ENCODE assay signal across 5 worm cellular contexts in genomic region chrIV:4745422-4745821, ce11.
TF ChIP-seq lines count a peak whose summit lies in the region.

Gene timm-17B.1 (minus strand): TSS chrIV:4745492.

TF ChIP-seq in whole organism, L1 larva, 84 proteins besides CTCF, POLR2A, EP300 and RAD21 (continued from another document and continues in another):
- TF ChIP-seq efl-3 (GFP tag; optimal IDR thresholded peaks at IDR 0.05; lab: Kevin White, UChicago) (no peak), unc-86 (tag; optimal IDR thresholded peaks at IDR 0.05; lab: Kevin White, UChicago) (peak; percentile 48), ceh-8 (GFP tag; optimal IDR thresholded peaks at IDR 0.05; lab: Kevin White, UChicago) (no peak), tlp-1 (tag; optimal IDR thresholded peaks at IDR 0.05; lab: Kevin White, UChicago) (no peak), nhr-237 (tag; optimal IDR thresholded peaks at IDR 0.05; lab: Kevin White, UChicago) (no peak), mdl-1 (tag; optimal IDR thresholded peaks at IDR 0.05; lab: Kevin White, UChicago) (peak in 1 of 2 experiments; percentile 56), lin-35 (GFP tag; optimal IDR thresholded peaks at IDR 0.05; lab: Kevin White, UChicago) (peak; percentile 78 to 83), elt-3 (tag; optimal IDR thresholded peaks at IDR 0.05; lab: Kevin White, UChicago) (peak in 2 of 6 experiments; percentile 25 to 45), nhr-77 (tag; optimal IDR thresholded peaks at IDR 0.05; lab: Kevin White, UChicago) (peak; percentile 16), fkh-8 (tag; optimal IDR thresholded peaks at IDR 0.05; lab: Kevin White, UChicago) (peak; percentile 11), nhr-47 (tag; optimal IDR thresholded peaks at IDR 0.05; lab: Kevin White, UChicago) (peak; percentile 88), ztf-4 (tag; optimal IDR thresholded peaks at IDR 0.05; lab: Kevin White, UChicago) (peak; percentile 35), vab-15 (tag; optimal IDR thresholded peaks at IDR 0.05; lab: Kevin White, UChicago) (no peak), hpl-2 (GFP tag; optimal IDR thresholded peaks at IDR 0.05; lab: Kevin White, UChicago) (peak; percentile 36), rnt-1 (tag; optimal IDR thresholded peaks at IDR 0.05; lab: Kevin White, UChicago) (peak; percentile 80), ets-5 (GFP tag; IDR thresholded peaks at IDR 0.05; lab: Robert Waterston, UW) (no peak), F16B12.6 (tag; optimal IDR thresholded peaks at IDR 0.05; lab: Kevin White, UChicago) (peak; percentile 55), aha-1 (tag; optimal IDR thresholded peaks at IDR 0.05; lab: Kevin White, UChicago) (no peak), zag-1 (tag; optimal IDR thresholded peaks at IDR 0.05; lab: Kevin White, UChicago) (no peak), elt-2 (tag; optimal IDR thresholded peaks at IDR 0.05; lab: Kevin White, UChicago) (peak; percentile 26), sptf-1 (tag; optimal IDR thresholded peaks at IDR 0.05; lab: Kevin White, UChicago) (no peak), ceh-82 (tag; optimal IDR thresholded peaks at IDR 0.05; lab: Kevin White, UChicago) (peak; percentile 72 to 79 (median 78)), ceh-63 (GFP tag; optimal IDR thresholded peaks at IDR 0.05; lab: Kevin White, UChicago) (no peak), skn-1 (tag; optimal IDR thresholded peaks at IDR 0.05; lab: Kevin White, UChicago) (peak; percentile 49), hlh-17 (GFP tag; optimal IDR thresholded peaks at IDR 0.05; lab: Kevin White, UChicago; ENCODE audit: borderline replicate concordance) (no peak), fkh-4 (tag; optimal IDR thresholded peaks at IDR 0.05; lab: Kevin White, UChicago; ENCODE audit: borderline replicate concordance) (no peak)

TF ChIP-seq in whole organism, L2 larva, 48 proteins besides CTCF, POLR2A, EP300 and RAD21 (continued from another document):
- peak; percentile 60 for TF ChIP-seq lin-13 (GFP tag; optimal IDR thresholded peaks at IDR 0.05; lab: Kevin White, UChicago)
- no peak for TF ChIP-seq unc-39 (tag; optimal IDR thresholded peaks at IDR 0.05; lab: Kevin White, UChicago)
- TF ChIP-seq lsy-2 (tag; optimal IDR thresholded peaks at IDR 0.05; lab: Kevin White, UChicago), result peak; percentile 93 to 96
- no peak for TF ChIP-seq lin-39 (tag; optimal IDR thresholded peaks at IDR 0.05; lab: Kevin White, UChicago)
- TF ChIP-seq lin-11 (tag; optimal IDR thresholded peaks at IDR 0.05; lab: Kevin White, UChicago), result no peak
- TF ChIP-seq nhr-25 (tag; optimal IDR thresholded peaks at IDR 0.05; lab: Kevin White, UChicago), result peak; percentile 73
- no peak for TF ChIP-seq unc-62 (GFP tag; optimal IDR thresholded peaks at IDR 0.05; lab: Kevin White, UChicago)
- TF ChIP-seq unc-55 (GFP tag; optimal IDR thresholded peaks at IDR 0.05; lab: Kevin White, UChicago), result peak; percentile 82
TF ChIP-seq in whole organism, L2 larva: peak in this region for 20.

TF ChIP-seq in whole organism, L3 larva, 47 proteins besides CTCF, POLR2A, EP300 and RAD21 (continued from another document):
- no peak for TF ChIP-seq mdl-1 (tag; optimal IDR thresholded peaks at IDR 0.05; lab: Kevin White, UChicago)

TF ChIP-seq in whole organism, L4 larva, 104 proteins besides CTCF, POLR2A, EP300 and RAD21 (continued from another document):
- 0 out of 2 replicates have a peak, but pooled peaks have one; percentile 21 for TF ChIP-seq dmd-6 (GFP tag; IDR thresholded peaks at IDR 0.05; lab: Robert Waterston, UW)
- no peak for TF ChIP-seq unc-39 (tag; optimal IDR thresholded peaks at IDR 0.05; lab: Kevin White, UChicago)
- TF ChIP-seq F10B5.3 (tag; optimal IDR thresholded peaks at IDR 0.05; lab: Kevin White, UChicago), result no peak
- TF ChIP-seq ceh-20 (GFP tag; IDR thresholded peaks at IDR 0.05; lab: Robert Waterston, UW), result no peak
- no peak for TF ChIP-seq madf-9 (GFP tag; conservative IDR thresholded peaks at IDR 0.05; lab: Robert Waterston, UW)
- TF ChIP-seq daf-19 (GFP tag; conservative IDR thresholded peaks at IDR 0.05; lab: Robert Waterston, UW), result no peak
- TF ChIP-seq zag-1 (tag; optimal IDR thresholded peaks at IDR 0.05; lab: Kevin White, UChicago), result no peak
- no peak for TF ChIP-seq pqm-1 (tag; optimal IDR thresholded peaks at IDR 0.05; lab: Kevin White, UChicago)
- TF ChIP-seq nhr-6 (tag; optimal IDR thresholded peaks at IDR 0.05; lab: Kevin White, UChicago), result no peak
- no peak for TF ChIP-seq ces-1 (GFP tag; optimal IDR thresholded peaks at IDR 0.05; lab: Kevin White, UChicago)
- no peak for TF ChIP-seq zfp-3 (GFP tag; conservative IDR thresholded peaks at IDR 0.05; lab: Robert Waterston, UW)
- TF ChIP-seq unc-62 (GFP tag; optimal IDR thresholded peaks at IDR 0.05 in 1 of 2; lab: Kevin White, UChicago), result no peak
- no peak for TF ChIP-seq unc-62 (tag; optimal IDR thresholded peaks at IDR 0.05; lab: Kevin White, UChicago)
- peak; percentile 57 for TF ChIP-seq nhr-102 (tag; optimal IDR thresholded peaks at IDR 0.05; lab: Kevin White, UChicago)
- no peak for TF ChIP-seq daf-12 (tag; optimal IDR thresholded peaks at IDR 0.05; lab: Kevin White, UChicago)
- TF ChIP-seq fos-1 (tag; optimal IDR thresholded peaks at IDR 0.05; lab: Kevin White, UChicago), result no peak
- peak; percentile 89 for TF ChIP-seq lin-38 (GFP tag; IDR thresholded peaks at IDR 0.05; lab: Robert Waterston, UW)
- no peak for TF ChIP-seq ctbp-1 (GFP tag; IDR thresholded peaks at IDR 0.05; lab: Robert Waterston, UW)
- TF ChIP-seq lin-15B (tag; optimal IDR thresholded peaks at IDR 0.05; lab: Kevin White, UChicago), result no peak
- TF ChIP-seq lsy-2 (tag; optimal IDR thresholded peaks at IDR 0.05; lab: Kevin White, UChicago), result peak; percentile 52 to 96
- no peak for TF ChIP-seq tra-1 (GFP tag; IDR thresholded peaks at IDR 0.05; lab: Robert Waterston, UW)
- no peak for TF ChIP-seq unc-130 (GFP tag; optimal IDR thresholded peaks at IDR 0.05; lab: Kevin White, UChicago)
- no peak for TF ChIP-seq php-3 (GFP tag; IDR thresholded peaks at IDR 0.05; lab: Robert Waterston, UW)
- peak; percentile 55 for TF ChIP-seq rbr-2 (tag; optimal IDR thresholded peaks at IDR 0.05; lab: Kevin White, UChicago)
- TF ChIP-seq ama-1 (optimal IDR thresholded peaks at IDR 0.05; lab: Kevin White, UChicago), result no peak
- TF ChIP-seq hmg-1.1 (GFP tag; IDR thresholded peaks at IDR 0.05; lab: Robert Waterston, UW), result peak; percentile 66
- TF ChIP-seq zip-11 (GFP tag; IDR thresholded peaks at IDR 0.05; lab: Robert Waterston, UW), result no peak
- TF ChIP-seq daf-16 (GFP tag; optimal IDR thresholded peaks at IDR 0.05; lab: Kevin White, UChicago), result peak in 1 of 2 experiments; percentile 22
- TF ChIP-seq daf-16 (tag; optimal IDR thresholded peaks at IDR 0.05; lab: Kevin White, UChicago), result peak; percentile 43
- no peak for TF ChIP-seq ztf-11 (tag; optimal IDR thresholded peaks at IDR 0.05; lab: Kevin White, UChicago)
- TF ChIP-seq pha-4 (GFP tag; IDR thresholded peaks at IDR 0.05; lab: Robert Waterston, UW), result no peak
- peak; percentile 65 for TF ChIP-seq pha-4 (tag; optimal IDR thresholded peaks at IDR 0.05; lab: Kevin White, UChicago)
- TF ChIP-seq duxl-1 (tag; optimal IDR thresholded peaks at IDR 0.05; lab: Kevin White, UChicago; ENCODE audit: poor library complexity), result peak; percentile 45
- no peak for TF ChIP-seq F26F4.8 (GFP tag; conservative IDR thresholded peaks at IDR 0.05; lab: Robert Waterston, UW)
- TF ChIP-seq nhr-76 (tag; optimal IDR thresholded peaks at IDR 0.05; lab: Kevin White, UChicago), result no peak
- no peak for TF ChIP-seq Y75B8A.6 (GFP tag; IDR thresholded peaks at IDR 0.05; lab: Robert Waterston, UW)
- TF ChIP-seq ceh-62 (tag; optimal IDR thresholded peaks at IDR 0.05; lab: Kevin White, UChicago), result no peak
- TF ChIP-seq jun-1 (tag; optimal IDR thresholded peaks at IDR 0.05; lab: Kevin White, UChicago), result no peak
- no peak for TF ChIP-seq ceh-82 (tag; optimal IDR thresholded peaks at IDR 0.05; lab: Kevin White, UChicago)
- peak; percentile 22 for TF ChIP-seq nhr-11 (tag; optimal IDR thresholded peaks at IDR 0.05; lab: Kevin White, UChicago)
- TF ChIP-seq ceh-44 (GFP tag; IDR thresholded peaks at IDR 0.05; lab: Robert Waterston, UW), result no peak
- TF ChIP-seq ZK337.2 (GFP tag; IDR thresholded peaks at IDR 0.05; lab: Robert Waterston, UW), result no peak
- TF ChIP-seq zip-2 (tag; optimal IDR thresholded peaks at IDR 0.05; lab: Kevin White, UChicago), result no peak
TF ChIP-seq in whole organism, L4 larva: peak in this region for 23.

TF ChIP-seq in whole organism, young adult, 124 proteins besides CTCF, POLR2A, EP300 and RAD21 (continued from another document):
- TF ChIP-seq F55B11.4 (tag; optimal IDR thresholded peaks at IDR 0.05; lab: Kevin White, UChicago; ENCODE audit: borderline replicate concordance, insufficient read depth), result no peak
- TF ChIP-seq D2030.7 (GFP tag; IDR thresholded peaks at IDR 0.05; lab: Robert Waterston, UW), result no peak
- TF ChIP-seq pbrm-1 (GFP tag; IDR thresholded peaks at IDR 0.05; lab: Robert Waterston, UW), result peak; percentile 58; the same call in 1 of the 2 replicates
- no peak for TF ChIP-seq F37B4.10 (GFP tag; IDR thresholded peaks at IDR 0.05; lab: Robert Waterston, UW)
